Fruit fly (Drosophila melanogaster) whole organism, embryonic: ENCODE results near the gene CG1575.

ENCODE experiments used
- BEAF-32 ChIP-seq: fragments of 200-800 bp; sonication (Bioruptor generic); optimal IDR thresholded peaks from 3 replicates; lab custom pipeline; 2017; ENCODE audit warnings: missing biosample characterization, missing genetic modification characterization, mild to moderate bottlenecking, moderate library complexity, missing genetic modification reagents
- Bteb2 ChIP-seq: fragments of 200-800 bp; sonication (Bioruptor generic); optimal IDR thresholded peaks from 2 replicates; lab custom pipeline; 2016; ENCODE audit warnings: missing biosample characterization, missing genetic modification characterization
- CG10209 ChIP-seq: fragments of 200-800 bp; sonication (Bioruptor generic); optimal IDR thresholded peaks from 3 replicates; lab custom pipeline; 2017; ENCODE audit warnings: missing biosample characterization, mild to moderate bottlenecking, missing genetic modification characterization, missing genetic modification reagents
- CG10543 ChIP-seq: fragments of 200-800 bp; sonication (Bioruptor generic); optimal IDR thresholded peaks from 3 replicates; lab custom pipeline; 2017; ENCODE audit warnings: missing biosample characterization, mild to moderate bottlenecking, missing genetic modification characterization, moderate library complexity
- CG11560 ChIP-seq: fragments of 200-800 bp; sonication (Bioruptor generic); IDR thresholded peaks from 3 replicates; pipeline ENCODE4 v1.3.6; 2022; ENCODE audit warnings: missing biosample characterization, missing genetic modification characterization
- CG12391 ChIP-seq: fragments of 200-800 bp; sonication (Bioruptor generic); optimal IDR thresholded peaks from 3 replicates; lab custom pipeline; 2018; ENCODE audit warnings: missing biosample characterization, mild to moderate bottlenecking, missing genetic modification characterization, moderate library complexity
- CG13123 ChIP-seq: fragments of 200-800 bp; sonication (Bioruptor generic); optimal IDR thresholded peaks from 2 replicates; lab custom pipeline; 2016; ENCODE audit warnings: missing biosample characterization, missing genetic modification characterization
- CG13894 ChIP-seq: fragments of 200-800 bp; sonication (Bioruptor generic); optimal IDR thresholded peaks from 3 replicates; lab custom pipeline; 2018; ENCODE audit warnings: missing biosample characterization, mild to moderate bottlenecking, missing genetic modification characterization, moderate library complexity
- CG17361 ChIP-seq: fragments of 200-800 bp; sonication (Bioruptor generic); IDR thresholded peaks from 3 replicates; pipeline ENCODE4 v1.3.6; 2022; ENCODE audit warnings: missing biosample characterization, missing genetic modification characterization
- CG17802 ChIP-seq: fragments of 200-800 bp; sonication (Bioruptor generic); optimal IDR thresholded peaks from 2 replicates; lab custom pipeline; 2018; ENCODE audit warnings: missing biosample characterization, mild to moderate bottlenecking, missing genetic modification characterization, moderate library complexity
- CG18619 ChIP-seq: fragments of 200-800 bp; sonication (Bioruptor generic); optimal IDR thresholded peaks from 3 replicates; lab custom pipeline; 2017; ENCODE audit warnings: missing biosample characterization, mild to moderate bottlenecking, missing genetic modification characterization
- CG31365 ChIP-seq: fragments of 200-800 bp; sonication (Bioruptor generic); optimal IDR thresholded peaks from 2 replicates; lab custom pipeline; 2018; ENCODE audit warnings: missing biosample characterization, mild to moderate bottlenecking, missing genetic modification characterization
- CG32767 ChIP-seq: fragments of 200-800 bp; sonication (Bioruptor generic); IDR thresholded peaks from 2 replicates; pipeline ENCODE4 v1.3.6; 2022; ENCODE audit warnings: missing biosample characterization, missing genetic modification characterization
- CG3995 ChIP-seq: fragments of 200-800 bp; sonication (Bioruptor generic); optimal IDR thresholded peaks from 3 replicates; lab custom pipeline; 2016; ENCODE audit warnings: missing biosample characterization, missing genetic modification characterization
- CG6683 ChIP-seq: fragments of 200-800 bp; sonication (Bioruptor generic); optimal IDR thresholded peaks from 2 replicates; lab custom pipeline; 2017; ENCODE audit warnings: missing biosample characterization, mild to moderate bottlenecking, missing genetic modification characterization, missing genetic modification reagents
- CG6813 ChIP-seq: fragments of 200-800 bp; sonication (Bioruptor generic); optimal IDR thresholded peaks from 2 replicates; lab custom pipeline; 2017; ENCODE audit warnings: missing biosample characterization, missing genetic modification characterization, mild to moderate bottlenecking, moderate library complexity, missing genetic modification reagents
- CG7963 ChIP-seq: fragments of 200-800 bp; sonication (Bioruptor generic); IDR thresholded peaks from 3 replicates; pipeline ENCODE4 v1.3.6; 2022; ENCODE audit warnings: missing biosample characterization, missing genetic modification characterization; ENCODE audit not compliant: partially characterized antibody
- CG9215 ChIP-seq: fragments of 200-800 bp; sonication (Bioruptor generic); IDR thresholded peaks from 2 replicates; pipeline ENCODE4 v1.3.6; 2022; ENCODE audit warnings: missing biosample characterization, missing genetic modification characterization
- CkIIα-i1 ChIP-seq: fragments of 200-800 bp; sonication (Bioruptor generic); IDR thresholded peaks from 2 replicates; pipeline ENCODE4 v1.3.6; 2022; ENCODE audit warnings: missing biosample characterization, missing genetic modification characterization
- Ets65A ChIP-seq: fragments of 200-800 bp; sonication (Bioruptor generic); peaks from one replicate; lab custom pipeline; 2016; ENCODE audit warnings: missing biosample characterization, missing genetic modification characterization
- Gsc ChIP-seq: fragments of 200-800 bp; sonication (Bioruptor generic); IDR thresholded peaks from 2 replicates; pipeline ENCODE4 v1.3.6; 2022; ENCODE audit warnings: missing biosample characterization, missing genetic modification characterization
- HmgZ ChIP-seq: fragments of 200-800 bp; sonication (Bioruptor generic); optimal IDR thresholded peaks from 2 replicates; lab custom pipeline; 2018; ENCODE audit warnings: missing biosample characterization, mild to moderate bottlenecking, missing genetic modification characterization
- Lim3 ChIP-seq: fragments of 200-800 bp; sonication (Bioruptor generic); IDR thresholded peaks from 2 replicates; pipeline ENCODE4 v1.3.6; 2022; ENCODE audit warnings: missing biosample characterization, missing genetic modification characterization
- MESR4 ChIP-seq: fragments of 200-800 bp; sonication (Bioruptor generic); optimal IDR thresholded peaks from 2 replicates; lab custom pipeline; 2018; ENCODE audit warnings: missing biosample characterization, mild to moderate bottlenecking, missing genetic modification characterization, moderate library complexity
- Max ChIP-seq: fragments of 200-800 bp; sonication (Bioruptor generic); optimal IDR thresholded peaks from 2 replicates; lab custom pipeline; 2016; ENCODE audit warnings: missing biosample characterization, mild to moderate bottlenecking, missing genetic modification characterization
- Oaz ChIP-seq: fragments of 200-800 bp; sonication (Bioruptor generic); IDR thresholded peaks from 2 replicates; pipeline ENCODE4 v1.3.6; 2022; ENCODE audit warnings: missing biosample characterization, missing genetic modification characterization
- Rfx ChIP-seq: fragments of 200-800 bp; sonication (Bioruptor generic); IDR thresholded peaks from 2 replicates; pipeline ENCODE4 v1.3.6; 2022; ENCODE audit warnings: missing biosample characterization, missing genetic modification characterization
- Sin3A ChIP-seq: fragments of >200 bp; optimal IDR thresholded peaks from 2 replicates; lab custom pipeline; 2018
- Six4 ChIP-seq: fragments of 200-800 bp; sonication (Bioruptor generic); optimal IDR thresholded peaks from 2 replicates; lab custom pipeline; 2016; ENCODE audit warnings: missing biosample characterization, missing genetic modification characterization
- Trl ChIP-seq, 3 experiments: fragments of >200 bp in 2 of 3; fragments of 200-800 bp in 1 of 3; sonication (Bioruptor generic) in 1 of 3; optimal IDR thresholded peaks; 2 replicates in 1 of 3; 3 replicates in 2 of 3; lab custom pipeline; 2016 to 2017; ENCODE audit warnings: missing biosample characterization in 1 of 3, missing genetic modification characterization in 1 of 3
- Xrp1 ChIP-seq: fragments of 200-800 bp; sonication (Bioruptor generic); IDR thresholded peaks from 2 replicates; pipeline ENCODE4 v1.3.6; 2022; ENCODE audit warnings: missing biosample characterization, missing genetic modification characterization
- aop ChIP-seq: fragments of 200-800 bp; sonication (Bioruptor generic); IDR thresholded peaks from 2 replicates; pipeline ENCODE4 v1.3.6; 2022; ENCODE audit warnings: missing biosample characterization, missing genetic modification characterization
- ara ChIP-seq: fragments of 200-800 bp; sonication (Bioruptor generic); IDR thresholded peaks from 2 replicates; pipeline ENCODE4 v1.3.6; 2022; ENCODE audit warnings: missing biosample characterization, missing genetic modification characterization
- cg ChIP-seq: fragments of 200-800 bp; sonication (Bioruptor generic); optimal IDR thresholded peaks from 3 replicates; lab custom pipeline; 2019; ENCODE audit warnings: missing biosample characterization, mild to moderate bottlenecking, missing genetic modification characterization, moderate library complexity
- cwo ChIP-seq: fragments of 200-800 bp; sonication (Bioruptor generic); optimal IDR thresholded peaks from 3 replicates; lab custom pipeline; 2017; ENCODE audit warnings: missing biosample characterization, missing genetic modification characterization, mild to moderate bottlenecking, moderate library complexity, missing genetic modification reagents
- dati ChIP-seq: fragments of 200-800 bp; sonication (Bioruptor generic); IDR thresholded peaks from 2 replicates; pipeline ENCODE4 v1.3.6; 2022; ENCODE audit warnings: missing biosample characterization, missing genetic modification characterization
- dmrt11E ChIP-seq: fragments of 200-800 bp; sonication (Bioruptor generic); optimal IDR thresholded peaks from 3 replicates; lab custom pipeline; 2018; ENCODE audit warnings: missing biosample characterization, mild to moderate bottlenecking, missing genetic modification characterization, moderate library complexity
- emc ChIP-seq: fragments of 200-800 bp; sonication (Bioruptor generic); optimal IDR thresholded peaks from 2 replicates; lab custom pipeline; 2016; ENCODE audit warnings: missing biosample characterization, missing genetic modification characterization
- en ChIP-seq: fragments of 200-800 bp; sonication (Bioruptor generic); optimal IDR thresholded peaks from 2 replicates; lab custom pipeline; 2016; ENCODE audit warnings: missing biosample characterization, missing genetic modification characterization
- gsb-n ChIP-seq: fragments of 200-800 bp; sonication (Bioruptor generic); optimal IDR thresholded peaks from 3 replicates; lab custom pipeline; 2018; ENCODE audit warnings: missing biosample characterization, mild to moderate bottlenecking, missing genetic modification characterization
- gt ChIP-seq: fragments of 200-800 bp; sonication (Bioruptor generic); IDR thresholded peaks from 2 replicates; pipeline ENCODE4 v1.3.6; 2022; ENCODE audit warnings: missing biosample characterization, missing genetic modification characterization
- jigr1 ChIP-seq: fragments of 200-800 bp; sonication (Bioruptor generic); IDR thresholded peaks from 3 replicates; pipeline ENCODE4 v1.3.6; 2022; ENCODE audit warnings: missing biosample characterization, missing genetic modification characterization
- mirr ChIP-seq: fragments of 200-800 bp; sonication (Bioruptor generic); optimal IDR thresholded peaks from 3 replicates; lab custom pipeline; 2018; ENCODE audit warnings: missing biosample characterization, mild to moderate bottlenecking, missing genetic modification characterization
- nmo ChIP-seq: fragments of 200-800 bp; sonication (Bioruptor generic); optimal IDR thresholded peaks from 2 replicates; lab custom pipeline; 2018; ENCODE audit warnings: missing biosample characterization, mild to moderate bottlenecking, missing genetic modification characterization, moderate library complexity
- psq ChIP-seq: fragments of 200-800 bp; sonication (Bioruptor generic); optimal IDR thresholded peaks from 2 replicates; lab custom pipeline; 2017; ENCODE audit warnings: missing biosample characterization, missing genetic modification characterization
- salm ChIP-seq: fragments of 200-800 bp; sonication (Bioruptor generic); optimal IDR thresholded peaks from 2 replicates; lab custom pipeline; 2018; ENCODE audit warnings: missing biosample characterization, mild to moderate bottlenecking, missing genetic modification characterization
- sima ChIP-seq: fragments of 200-800 bp; sonication (Bioruptor generic); optimal IDR thresholded peaks from 2 replicates; lab custom pipeline; 2016; ENCODE audit warnings: missing biosample characterization, missing genetic modification characterization
- unc-4 ChIP-seq: fragments of 200-800 bp; sonication (Bioruptor generic); IDR thresholded peaks from 2 replicates; pipeline ENCODE4 v1.3.6; 2022; ENCODE audit warnings: missing biosample characterization, missing genetic modification characterization; ENCODE audit not compliant: partially characterized antibody
- usp ChIP-seq: fragments of >200 bp; optimal IDR thresholded peaks from 2 replicates; lab custom pipeline; 2017; ENCODE audit warnings: missing biosample characterization, missing genetic modification characterization
- wdn ChIP-seq: fragments of 200-800 bp; sonication (Bioruptor generic); IDR thresholded peaks from 2 replicates; pipeline ENCODE4 v1.3.6; 2022; ENCODE audit warnings: missing biosample characterization, missing genetic modification characterization
- wor ChIP-seq: fragments of 200-800 bp; sonication (Bioruptor generic); IDR thresholded peaks from 2 replicates; pipeline ENCODE4 v1.3.6; 2022; ENCODE audit warnings: missing biosample characterization, missing genetic modification characterization

The CG1575 gene

dm6 chrX:8143537-8143936, 26.7 kb downstream of the CG1575 start, which contains the start of gene CG17982 (continued):
- TF ChIP-seq CkIIα-i1 (GFP tag; lab: Robert Waterston, UW) (no peak), CG17802 (tag; lab: Kevin White, UChicago) (peak; percentile 24), HmgZ (tag; lab: Kevin White, UChicago) (peak; percentile 90), CG31365 (peak; percentile 56), en (GFP tag; lab: Kevin White, UChicago) (peak; percentile 69), psq (peak; percentile 94), gsb-n (tag; lab: Kevin White, UChicago) (peak; percentile 75), CG32767 (GFP tag; lab: Robert Waterston, UW) (peak; percentile 80), cg (no peak), CG9215 (GFP tag; lab: Robert Waterston, UW) (peak; percentile 57), Six4 (GFP tag; lab: Kevin White, UChicago) (peak; percentile 82), CG10543 (GFP tag; lab: Kevin White, UChicago) (peak; percentile 90), dmrt11E (tag; lab: Kevin White, UChicago) (peak; percentile 80), sima (GFP tag; lab: Kevin White, UChicago) (peak; percentile 33), emc (GFP tag; lab: Kevin White, UChicago) (peak; percentile 51), CG7963 (GFP tag; lab: Robert Waterston, UW) (no peak), CG6683 (GFP tag; lab: Kevin White, UChicago) (peak; percentile 32), Sin3A (lab: Kevin White, UChicago) (no peak), CG10209 (peak; percentile 74), Lim3 (no peak), CG6813 (GFP tag; lab: Kevin White, UChicago) (peak; percentile 75), CG12391 (tag; lab: Kevin White, UChicago) (peak; percentile 90), MESR4 (GFP tag; lab: Kevin White, UChicago) (peak; percentile 51), BEAF-32 (GFP tag; lab: Kevin White, UChicago) (peak; percentile 32), Rfx (GFP tag; lab: Robert Waterston, UW) (peak; percentile 87), cwo (peak; percentile 71), CG17361 (GFP tag; lab: Robert Waterston, UW) (peak; percentile 82), wor (GFP tag; lab: Robert Waterston, UW) (peak; percentile 46), mirr (GFP tag; lab: Kevin White, UChicago) (peak; percentile 75), ara (GFP tag; lab: Robert Waterston, UW) (peak; percentile 70), Gsc (GFP tag; lab: Robert Waterston, UW) (no peak), CG3995 (GFP tag; lab: Kevin White, UChicago) (peak; percentile 50), Max (GFP tag; lab: Kevin White, UChicago) (peak; percentile 65), usp (GFP tag; lab: Kevin White, UChicago) (no peak), CG13123 (GFP tag; lab: Kevin White, UChicago) (peak; percentile 77), CG13894 (tag; lab: Kevin White, UChicago) (peak; percentile 90), Ets65A (GFP tag; lab: Kevin White, UChicago) (peak; percentile 97), jigr1 (GFP tag; lab: Robert Waterston, UW) (peak; percentile 37; the same call in 2 of the 3 replicates), salm (tag; lab: Kevin White, UChicago) (peak; percentile 63), dati (GFP tag; lab: Robert Waterston, UW) (peak; percentile 32; the same call in 1 of the 2 replicates), Oaz (GFP tag; lab: Robert Waterston, UW) (peak; percentile 53; the same call in 1 of the 2 replicates), nmo (peak; percentile 87), unc-4 (no peak), wdn (GFP tag; lab: Robert Waterston, UW) (peak; percentile 80), aop (GFP tag; lab: Robert Waterston, UW) (peak; percentile 61; the same call in 1 of the 2 replicates), Bteb2 (GFP tag; lab: Kevin White, UChicago) (peak; percentile 86), Trl (optimal IDR thresholded peaks at IDR 0.05; lab: Kevin White, UChicago) (no peak), Trl (GFP tag; optimal IDR thresholded peaks at IDR 0.05; lab: Kevin White, UChicago) (peak; percentile 91), CG18619 (GFP tag; lab: Kevin White, UChicago) (peak; percentile 77), CG11560 (tag; lab: Robert Waterston, UW) (peak; percentile 37; the same call in 1 of the 3 replicates), Xrp1 (GFP tag; lab: Robert Waterston, UW) (peak; percentile 85), gt (GFP tag; lab: Robert Waterston, UW) (no peak)
